Fruit fly (Drosophila melanogaster): ENCODE measurements around the gene CG15042.

Gene CG15042

dm6 chrX:18541915-18542314 lies 13.8 kb upstream of the CG15042 start (continued):
- no peak for TF ChIP-seq CG31388 (GFP tag; optimal IDR thresholded peaks at IDR 0.05)
- no peak for TF ChIP-seq CG10209 (GFP tag; optimal IDR thresholded peaks at IDR 0.05)
- no peak for TF ChIP-seq HmgZ (tag; optimal IDR thresholded peaks at IDR 0.05)
- peak; percentile 30 for TF ChIP-seq fd96Cb (tag; optimal IDR thresholded peaks at IDR 0.05)
- peak; percentile 15 for TF ChIP-seq ATbp (GFP tag; optimal IDR thresholded peaks at IDR 0.05)
- TF ChIP-seq Chrac-16 (GFP tag; optimal IDR thresholded peaks at IDR 0.05): peak; percentile 1
- no peak for TF ChIP-seq CG10654 (GFP tag; optimal IDR thresholded peaks at IDR 0.05)
- TF ChIP-seq CG11695 (GFP tag; IDR thresholded peaks at IDR 0.05): no peak
- no peak for TF ChIP-seq CG13775 (GFP tag; optimal IDR thresholded peaks at IDR 0.05)
- no peak for TF ChIP-seq trh (GFP tag; optimal IDR thresholded peaks at IDR 0.05)
- no peak for TF ChIP-seq so (GFP tag; IDR thresholded peaks at IDR 0.05)
- TF ChIP-seq Six4 (GFP tag; optimal IDR thresholded peaks at IDR 0.05): no peak
- no peak for TF ChIP-seq CG10431 (GFP tag; optimal IDR thresholded peaks at IDR 0.05)
- peak; percentile 24 for TF ChIP-seq CG4820 (GFP tag; optimal IDR thresholded peaks at IDR 0.05)
- TF ChIP-seq CG13296 (GFP tag; optimal IDR thresholded peaks at IDR 0.05): no peak
- TF ChIP-seq run (tag; optimal IDR thresholded peaks at IDR 0.05): no peak
- no peak for TF ChIP-seq CG18599 (GFP tag; optimal IDR thresholded peaks at IDR 0.05)
- TF ChIP-seq tll (GFP tag; optimal IDR thresholded peaks at IDR 0.05): no peak
- TF ChIP-seq pho (GFP tag; optimal IDR thresholded peaks at IDR 0.05): no peak
- no peak for TF ChIP-seq CG10366 (GFP tag; IDR thresholded peaks at IDR 0.05)
- no peak for TF ChIP-seq chn (GFP tag; optimal IDR thresholded peaks at IDR 0.05)
- no peak for TF ChIP-seq eve (GFP tag; optimal IDR thresholded peaks at IDR 0.05)
- no peak for TF ChIP-seq CG11398 (GFP tag; optimal IDR thresholded peaks at IDR 0.05)
- TF ChIP-seq Meics (GFP tag; optimal IDR thresholded peaks at IDR 0.05): no peak
- TF ChIP-seq CG12071 (GFP tag; optimal IDR thresholded peaks at IDR 0.05): no peak
- TF ChIP-seq CG12236 (GFP tag; optimal IDR thresholded peaks at IDR 0.05): no peak
- no peak for TF ChIP-seq CG14965 (GFP tag; optimal IDR thresholded peaks at IDR 0.05; ENCODE audit: borderline replicate concordance)
- no peak for TF ChIP-seq CG32767 (GFP tag; IDR thresholded peaks at IDR 0.05)
- TF ChIP-seq CG2202 (tag; optimal IDR thresholded peaks at IDR 0.05): no peak
- TF ChIP-seq HLHmδ (GFP tag; optimal IDR thresholded peaks at IDR 0.05): no peak
- TF ChIP-seq otp (GFP tag; IDR thresholded peaks at IDR 0.05): no peak
- TF ChIP-seq CG8290 (GFP tag; optimal IDR thresholded peaks at IDR 0.05): no peak
- no peak for TF ChIP-seq CG8290 (tag; optimal IDR thresholded peaks at IDR 0.05)
- no peak for TF ChIP-seq CG2129 (GFP tag; IDR thresholded peaks at IDR 0.05; ENCODE audit: partially characterized antibody)
- TF ChIP-seq schlank (tag; optimal IDR thresholded peaks at IDR 0.05): no peak
- TF ChIP-seq ssp (GFP tag; IDR thresholded peaks at IDR 0.05): no peak
- TF ChIP-seq Fer2 (tag; optimal IDR thresholded peaks at IDR 0.05): no peak
- no peak for TF ChIP-seq hb (GFP tag; IDR thresholded peaks at IDR 0.05; ENCODE audit: partially characterized antibody)
- TF ChIP-seq dan (GFP tag; IDR thresholded peaks at IDR 0.05): no peak
- no peak for TF ChIP-seq CG4617 (GFP tag; optimal IDR thresholded peaks at IDR 0.05; ENCODE audit: borderline replicate concordance)
- TF ChIP-seq wor (GFP tag; IDR thresholded peaks at IDR 0.05): no peak
- no peak for TF ChIP-seq Trl (optimal IDR thresholded peaks at IDR 0.05)
- TF ChIP-seq Trl (GFP tag; optimal IDR thresholded peaks at IDR 0.05): no peak
- TF ChIP-seq CG15269 (tag; optimal IDR thresholded peaks at IDR 0.05): no peak
- TF ChIP-seq CG7839 (tag; optimal IDR thresholded peaks at IDR 0.05): peak; percentile 28
- no peak for TF ChIP-seq twi (tag; optimal IDR thresholded peaks at IDR 0.05)
- TF ChIP-seq fru (optimal IDR thresholded peaks at IDR 0.05): no peak
- no peak for TF ChIP-seq CG14441 (GFP tag; IDR thresholded peaks at IDR 0.05)
- no peak for TF ChIP-seq cwo (GFP tag; optimal IDR thresholded peaks at IDR 0.05)
- no peak for TF ChIP-seq knrl (GFP tag; IDR thresholded peaks at IDR 0.05; ENCODE audit: partially characterized antibody)
- TF ChIP-seq Taf1 (GFP tag; IDR thresholded peaks at IDR 0.05): no peak
- no peak for TF ChIP-seq Doc3 (GFP tag; IDR thresholded peaks at IDR 0.05; ENCODE audit: partially characterized antibody)
- no peak for TF ChIP-seq Dbx (GFP tag; IDR thresholded peaks at IDR 0.05)
